Worm (Caenorhabditis elegans): ENCODE results near the gene Y37A1A.3.

The Y37A1A.3 gene

DNA sequence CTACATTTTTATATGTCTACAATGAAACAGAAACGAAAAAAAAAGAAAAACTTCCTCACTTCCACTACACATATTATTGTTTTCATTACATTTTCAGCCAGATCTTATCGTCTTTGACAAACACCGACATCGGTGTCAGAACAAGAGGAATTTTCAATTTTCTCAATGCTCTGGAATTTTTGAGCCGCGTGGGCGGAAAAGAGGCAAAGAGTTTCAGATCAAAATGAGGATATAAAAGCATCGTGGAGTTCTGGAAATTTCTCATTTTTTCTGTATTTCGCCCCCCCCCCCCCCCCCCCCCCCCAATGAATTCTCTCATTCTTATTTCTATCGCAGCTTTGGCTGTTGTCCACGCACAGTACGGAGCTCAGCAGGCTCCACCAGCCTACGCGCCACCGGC, 22.8 kb downstream of the Y37A1A.3 start, which contains the start of gene B0513.4:
Gene B0513.4 (plus strand): TSS at position 301 of the 400 bp plus-strand sequence.
- no peak for TF ChIP-seq mdt-29 (GFP tag; IDR thresholded peaks at IDR 0.05)
- no peak for TF ChIP-seq dmd-9 (GFP tag; IDR thresholded peaks at IDR 0.05)
- TF ChIP-seq set-16 (GFP tag; IDR thresholded peaks at IDR 0.05) = peak; percentile 41; the same call in 1 of the 2 replicates

DNA sequence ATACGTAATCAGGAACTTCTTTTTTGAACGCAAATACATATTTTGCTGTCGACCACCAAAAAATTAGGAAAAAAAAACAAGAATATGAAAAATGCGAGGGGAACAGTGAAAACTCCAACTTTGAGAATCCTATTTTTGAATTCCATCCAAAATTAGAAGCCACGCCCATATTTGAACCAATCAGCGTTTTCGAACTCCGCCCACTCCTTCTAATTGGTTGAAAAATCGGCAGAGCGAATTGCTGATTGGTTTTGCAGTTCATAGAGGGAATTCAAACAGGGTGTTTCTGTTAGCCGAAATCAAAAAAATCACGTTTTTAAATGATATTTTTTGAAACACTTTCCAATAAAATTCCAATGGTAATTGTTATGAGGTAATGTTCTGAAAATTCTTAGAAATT, 23.9 kb downstream of the Y37A1A.3 start:
- no peak for TF ChIP-seq lim-7 (GFP tag; IDR thresholded peaks at IDR 0.05)

DNA sequence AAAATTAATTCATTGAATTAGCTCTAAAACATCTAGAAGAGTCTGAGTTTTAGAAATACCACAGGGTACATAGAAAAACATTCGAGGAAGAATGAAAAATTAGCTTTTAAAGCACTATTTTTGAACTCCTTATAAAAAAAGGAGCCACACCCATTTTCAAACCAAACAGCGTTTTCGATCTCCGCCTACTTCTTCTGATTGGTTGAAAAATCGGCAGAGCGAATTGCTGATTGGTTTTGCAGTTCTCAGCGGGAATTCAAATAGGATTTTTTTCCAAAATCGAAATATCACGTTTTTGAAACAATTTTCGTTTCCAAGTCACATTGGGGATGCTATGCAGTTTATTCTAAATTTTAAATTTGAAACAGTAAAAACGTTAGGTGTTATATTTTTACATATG, 24.6 kb downstream of the Y37A1A.3 start:
- TF ChIP-seq nhr-42 (GFP tag; IDR thresholded peaks at IDR 0.05) = no peak
- no peak for TF ChIP-seq madf-9 (GFP tag; conservative IDR thresholded peaks at IDR 0.05)
- TF ChIP-seq aly-2 (tag; optimal IDR thresholded peaks at IDR 0.05) = no peak

DNA sequence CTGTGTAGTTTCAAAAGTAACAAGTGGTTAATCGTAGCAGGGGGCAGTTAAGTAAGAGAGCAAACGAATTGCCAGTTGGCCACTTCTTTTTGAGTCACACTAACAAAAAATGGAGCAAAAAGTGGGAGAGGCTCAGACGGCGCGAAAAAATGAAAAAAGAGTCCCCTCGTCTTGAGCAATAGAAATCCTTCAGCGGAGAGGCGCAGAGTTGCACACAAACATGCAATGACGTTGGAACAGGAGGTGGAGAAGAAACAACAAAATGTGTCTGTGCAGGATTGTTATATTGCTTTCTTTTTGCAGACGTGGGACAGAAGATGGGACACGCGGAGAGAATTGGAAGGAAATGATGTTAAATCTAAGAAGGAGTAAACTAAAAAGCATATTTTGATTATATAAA, 25.0 kb downstream of the Y37A1A.3 start:
- TF ChIP-seq lin-15B (tag; optimal IDR thresholded peaks at IDR 0.05) (no peak), lir-3 (tag; optimal IDR thresholded peaks at IDR 0.05) (no peak), rbr-2 (tag; optimal IDR thresholded peaks at IDR 0.05) (peak; percentile 29), F49E8.2 (tag; optimal IDR thresholded peaks at IDR 0.05; ENCODE audit: borderline replicate concordance) (no peak), ceh-44 (GFP tag; IDR thresholded peaks at IDR 0.05) (no peak), mep-1 (tag; optimal IDR thresholded peaks at IDR 0.05) (peak; percentile 66), aha-1 (tag) (peak; percentile 96), nhr-41 (GFP tag; IDR thresholded peaks at IDR 0.05) (no peak), dve-1 (tag; optimal IDR thresholded peaks at IDR 0.05; ENCODE audit: insufficient read depth) (no peak), cey-2 (tag; optimal IDR thresholded peaks at IDR 0.05; ENCODE audit: borderline replicate concordance, insufficient read depth) (no peak), ZK337.2 (GFP tag; IDR thresholded peaks at IDR 0.05) (no peak), hmg-1.1 (GFP tag; IDR thresholded peaks at IDR 0.05) (peak; percentile 63; the same call in 1 of the 2 replicates), tra-1 (GFP tag; IDR thresholded peaks at IDR 0.05) (no peak), lsy-2 (tag; optimal IDR thresholded peaks at IDR 0.05) (peak in 1 of 2 experiments; percentile 61), snpc-1.2 (GFP tag; IDR thresholded peaks at IDR 0.05) (no peak), egl-43 (GFP tag; IDR thresholded peaks at IDR 0.05) (no peak), T26A8.4 (GFP tag; IDR thresholded peaks at IDR 0.05) (no peak), lin-13 (GFP tag; optimal IDR thresholded peaks at IDR 0.05) (peak; percentile 1), D1046.2 (GFP tag; IDR thresholded peaks at IDR 0.05) (0 out of 2 replicates have a peak, but pooled peaks have one; percentile 4), nhr-11 (tag; optimal IDR thresholded peaks at IDR 0.05) (peak; percentile 50), unc-39 (tag; optimal IDR thresholded peaks at IDR 0.05) (no peak), daf-16 (GFP tag; optimal IDR thresholded peaks at IDR 0.05) (no peak), daf-16 (tag; optimal IDR thresholded peaks at IDR 0.05) (no peak), mdt-29 (GFP tag; IDR thresholded peaks at IDR 0.05) (no peak), php-3 (GFP tag; IDR thresholded peaks at IDR 0.05) (no peak), mxl-2 (GFP tag; conservative IDR thresholded peaks at IDR 0.05) (no peak), hlh-30 (tag; optimal IDR thresholded peaks at IDR 0.05; ENCODE audit: insufficient read depth) (peak; percentile 44), zfp-2 (tag; optimal IDR thresholded peaks at IDR 0.05) (no peak), daf-8 (GFP tag; IDR thresholded peaks at IDR 0.05) (no peak), gei-8 (GFP tag; optimal IDR thresholded peaks at IDR 0.05) (no peak), set-16 (GFP tag; IDR thresholded peaks at IDR 0.05) (no peak), dmd-9 (GFP tag; IDR thresholded peaks at IDR 0.05) (no peak), duxl-1 (tag; optimal IDR thresholded peaks at IDR 0.05; ENCODE audit: poor library complexity) (no peak), spr-1 (tag; optimal IDR thresholded peaks at IDR 0.05) (no peak), nhr-42 (GFP tag; IDR thresholded peaks at IDR 0.05) (no peak), dmd-8 (GFP tag; IDR thresholded peaks at IDR 0.05) (no peak), mxl-3 (GFP tag; optimal IDR thresholded peaks at IDR 0.05) (peak; percentile 3), ztf-7 (tag; optimal IDR thresholded peaks at IDR 0.05) (no peak), fkh-10 (GFP tag; optimal IDR thresholded peaks at IDR 0.05) (peak; percentile 8), lim-7 (GFP tag; IDR thresholded peaks at IDR 0.05) (no peak), hif-1 (tag; optimal IDR thresholded peaks at IDR 0.05) (no peak), nhr-111 (GFP tag; optimal IDR thresholded peaks at IDR 0.05) (no peak), lin-1 (GFP tag; IDR thresholded peaks at IDR 0.05) (no peak)
